Fruit fly (Drosophila melanogaster): Measurements from ENCODE around the gene CG45066.

The CG45066 gene

dm6 chr3L:3077568-3078107, 33.4 kb downstream of the CG45066 start:
- TF ChIP-seq CG13204 (GFP tag; optimal IDR thresholded peaks at IDR 0.05), result peak; percentile 91
- TF ChIP-seq Pif1B (GFP tag; optimal IDR thresholded peaks at IDR 0.05), result peak; percentile 42
- peak; percentile 58 for TF ChIP-seq Pif1A (GFP tag; optimal IDR thresholded peaks at IDR 0.05)
- peak; percentile 78 for TF ChIP-seq Ets98B (GFP tag; IDR thresholded peaks at IDR 0.05)
- TF ChIP-seq CG8301 (tag; optimal IDR thresholded peaks at IDR 0.05), result peak; percentile 16
- TF ChIP-seq CG15710 (tag; optimal IDR thresholded peaks at IDR 0.05), result peak; percentile 65
- TF ChIP-seq Snoo (tag; optimal IDR thresholded peaks at IDR 0.05), result peak; percentile 27
- TF ChIP-seq CG32121 (GFP tag; IDR thresholded peaks at IDR 0.05), result peak; percentile 64; the same call in 1 of the 2 replicates
- TF ChIP-seq CG10348 (GFP tag; IDR thresholded peaks at IDR 0.05), result no peak
- TF ChIP-seq CG12605 (GFP tag; IDR thresholded peaks at IDR 0.05), result peak; percentile 92
- peak; percentile 65 for TF ChIP-seq CG34367 (tag; optimal IDR thresholded peaks at IDR 0.05)
- peak; percentile 9 for TF ChIP-seq CG9948 (tag; optimal IDR thresholded peaks at IDR 0.05)
- peak; percentile 6; the same call in 1 of the 2 replicates for TF ChIP-seq rn (GFP tag; IDR thresholded peaks at IDR 0.05)
- peak; percentile 81 for TF ChIP-seq CG4496 (GFP tag; IDR thresholded peaks at IDR 0.05)
- peak; percentile 23 for TF ChIP-seq CG17806 (tag; optimal IDR thresholded peaks at IDR 0.05)
- peak; percentile 74 for TF ChIP-seq fd96Ca (GFP tag; IDR thresholded peaks at IDR 0.05)
- TF ChIP-seq CG14655 (GFP tag; optimal IDR thresholded peaks at IDR 0.05), result peak; percentile 27
- TF ChIP-seq CG8159 (tag; optimal IDR thresholded peaks at IDR 0.05), result peak; percentile 31
- TF ChIP-seq gl (tag; optimal IDR thresholded peaks at IDR 0.05), result peak; percentile 50
- peak; percentile 4 for TF ChIP-seq D1 (tag; optimal IDR thresholded peaks at IDR 0.05)
- TF ChIP-seq EcR (GFP tag; optimal IDR thresholded peaks at IDR 0.05), result peak; percentile 57

dm6 chr3L:3076954-3077353, 34.1 kb downstream of the CG45066 start:
- TF ChIP-seq CG8301 (tag; optimal IDR thresholded peaks at IDR 0.05) (no peak), CG15710 (tag; optimal IDR thresholded peaks at IDR 0.05) (no peak), gl (tag; optimal IDR thresholded peaks at IDR 0.05) (no peak), fd96Ca (GFP tag; IDR thresholded peaks at IDR 0.05) (no peak), CG32121 (GFP tag; IDR thresholded peaks at IDR 0.05) (no peak; the same call in 1 of the 2 replicates), CG8159 (tag; optimal IDR thresholded peaks at IDR 0.05) (no peak), EcR (GFP tag; optimal IDR thresholded peaks at IDR 0.05) (no peak)

dm6 chr3L:3074805-3075204, 36.2 kb downstream of the CG45066 start:
- TF ChIP-seq D1 (tag; optimal IDR thresholded peaks at IDR 0.05) (no peak), EcR (GFP tag; optimal IDR thresholded peaks at IDR 0.05) (peak; percentile 84)

dm6 chr3L:3074380-3074779, 36.6 kb downstream of the CG45066 start:
- TF ChIP-seq CG17806 (tag; optimal IDR thresholded peaks at IDR 0.05), result peak; percentile 50
- TF ChIP-seq CG8301 (tag; optimal IDR thresholded peaks at IDR 0.05), result peak; percentile 58
- TF ChIP-seq CG14655 (GFP tag; optimal IDR thresholded peaks at IDR 0.05), result peak; percentile 78
- TF ChIP-seq Pif1B (GFP tag; optimal IDR thresholded peaks at IDR 0.05), result peak; percentile 51
- peak; percentile 62 for TF ChIP-seq CG8159 (tag; optimal IDR thresholded peaks at IDR 0.05)
- no peak for TF ChIP-seq rn (GFP tag; IDR thresholded peaks at IDR 0.05)
- TF ChIP-seq Pif1A (GFP tag; optimal IDR thresholded peaks at IDR 0.05), result peak; percentile 43
- no peak for TF ChIP-seq CG4496 (GFP tag; IDR thresholded peaks at IDR 0.05)
- no peak for TF ChIP-seq EcR (GFP tag; optimal IDR thresholded peaks at IDR 0.05)
- TF ChIP-seq Snoo (tag; optimal IDR thresholded peaks at IDR 0.05), result peak; percentile 51
- TF ChIP-seq gl (tag; optimal IDR thresholded peaks at IDR 0.05), result no peak
- no peak for TF ChIP-seq Ets98B (GFP tag; IDR thresholded peaks at IDR 0.05)
- peak; percentile 29 for TF ChIP-seq CG15710 (tag; optimal IDR thresholded peaks at IDR 0.05)
- TF ChIP-seq CG9948 (tag; optimal IDR thresholded peaks at IDR 0.05), result peak; percentile 65

dm6 chr3L:3073460-3073859, 37.6 kb downstream of the CG45066 start:
- TF ChIP-seq fd96Ca (GFP tag; IDR thresholded peaks at IDR 0.05) (no peak), CG13204 (GFP tag; optimal IDR thresholded peaks at IDR 0.05) (no peak), CG8301 (tag; optimal IDR thresholded peaks at IDR 0.05) (peak; percentile 47), gl (tag; optimal IDR thresholded peaks at IDR 0.05) (no peak), Snoo (tag; optimal IDR thresholded peaks at IDR 0.05) (peak; percentile 4), CG32121 (GFP tag; IDR thresholded peaks at IDR 0.05) (no peak), Pif1A (GFP tag; optimal IDR thresholded peaks at IDR 0.05) (peak; percentile 39), CG12605 (GFP tag; IDR thresholded peaks at IDR 0.05) (no peak), EcR (GFP tag; optimal IDR thresholded peaks at IDR 0.05) (peak; percentile 37), CG10348 (GFP tag; IDR thresholded peaks at IDR 0.05) (no peak), CG15710 (tag; optimal IDR thresholded peaks at IDR 0.05) (peak; percentile 59), CG34367 (tag; optimal IDR thresholded peaks at IDR 0.05) (no peak), rn (GFP tag; IDR thresholded peaks at IDR 0.05) (no peak), D1 (tag; optimal IDR thresholded peaks at IDR 0.05) (no peak), Ets98B (GFP tag; IDR thresholded peaks at IDR 0.05) (no peak), CG4496 (GFP tag; IDR thresholded peaks at IDR 0.05) (no peak), CG17806 (tag; optimal IDR thresholded peaks at IDR 0.05) (peak; percentile 53), CG14655 (GFP tag; optimal IDR thresholded peaks at IDR 0.05) (peak; percentile 50), Pif1B (GFP tag; optimal IDR thresholded peaks at IDR 0.05) (peak; percentile 6), CG8159 (tag; optimal IDR thresholded peaks at IDR 0.05) (peak; percentile 68), CG9948 (tag; optimal IDR thresholded peaks at IDR 0.05) (peak; percentile 55)
